Fruit fly (Drosophila melanogaster) whole organism, embryonic: ENCODE data around the gene CG31157.

Experiments used
- Abd-B ChIP-seq: fragments of 200-800 bp; sonication (Bioruptor generic); optimal IDR thresholded peaks from 2 replicates; lab custom pipeline; 2018; ENCODE audit warnings: missing biosample characterization, mild to moderate bottlenecking, missing genetic modification characterization, moderate library complexity
- CG11398 ChIP-seq: fragments of 200-800 bp; sonication (Bioruptor generic); optimal IDR thresholded peaks from 2 replicates; lab custom pipeline; 2016; ENCODE audit warnings: missing biosample characterization, missing genetic modification characterization
- CG12391 ChIP-seq: fragments of 200-800 bp; sonication (Bioruptor generic); optimal IDR thresholded peaks from 3 replicates; lab custom pipeline; 2018; ENCODE audit warnings: missing biosample characterization, mild to moderate bottlenecking, missing genetic modification characterization, moderate library complexity
- CG15514 ChIP-seq: fragments of 200-800 bp; sonication (Bioruptor generic); optimal IDR thresholded peaks from 3 replicates; lab custom pipeline; 2017; ENCODE audit warnings: missing biosample characterization, missing genetic modification characterization, mild to moderate bottlenecking, moderate library complexity, missing genetic modification reagents
- CG17361 ChIP-seq: fragments of 200-800 bp; sonication (Bioruptor generic); IDR thresholded peaks from 3 replicates; pipeline ENCODE4 v1.3.6; 2022; ENCODE audit warnings: missing biosample characterization, missing genetic modification characterization
- CG17385 ChIP-seq: fragments of 200-800 bp; sonication (Bioruptor generic); optimal IDR thresholded peaks from 3 replicates; lab custom pipeline; 2018; ENCODE audit warnings: missing biosample characterization, mild to moderate bottlenecking, missing genetic modification characterization
- CG2712 ChIP-seq: fragments of 200-800 bp; optimal IDR thresholded peaks from 3 replicates; lab custom pipeline; 2019; ENCODE audit warnings: missing biosample characterization, mild to moderate bottlenecking, missing genetic modification characterization, moderate library complexity
- CG31224 ChIP-seq: fragments of 200-800 bp; sonication (Bioruptor generic); IDR thresholded peaks from 2 replicates; pipeline ENCODE4 v1.3.6; 2022; ENCODE audit warnings: missing biosample characterization, missing genetic modification characterization
- CG32767 ChIP-seq: fragments of 200-800 bp; sonication (Bioruptor generic); IDR thresholded peaks from 2 replicates; pipeline ENCODE4 v1.3.6; 2022; ENCODE audit warnings: missing biosample characterization, missing genetic modification characterization
- CG4404 ChIP-seq: fragments of 200-800 bp; sonication (Bioruptor generic); IDR thresholded peaks from 2 replicates; pipeline ENCODE4 v1.3.6; 2022; ENCODE audit warnings: missing biosample characterization, missing genetic modification characterization
- CG7928 ChIP-seq: fragments of 200-800 bp; sonication (Bioruptor generic); optimal IDR thresholded peaks from 2 replicates; lab custom pipeline; 2017; ENCODE audit warnings: missing biosample characterization, mild to moderate bottlenecking, missing genetic modification characterization
- CG8281 ChIP-seq: fragments of 200-800 bp; sonication (Bioruptor generic); optimal IDR thresholded peaks from 2 replicates; lab custom pipeline; 2018; ENCODE audit warnings: missing biosample characterization, mild to moderate bottlenecking, missing genetic modification characterization, moderate library complexity
- CG8944 ChIP-seq: fragments of 200-800 bp; sonication (Bioruptor generic); optimal IDR thresholded peaks from 3 replicates; lab custom pipeline; 2016; ENCODE audit warnings: missing biosample characterization, missing genetic modification characterization
- CoRest ChIP-seq: fragments of 200-800 bp; sonication (Bioruptor generic); optimal IDR thresholded peaks from 3 replicates; lab custom pipeline; 2018; ENCODE audit warnings: missing biosample characterization, mild to moderate bottlenecking, missing genetic modification characterization, moderate library complexity
- Dbx ChIP-seq: fragments of 200-800 bp; sonication (Bioruptor generic); IDR thresholded peaks from 3 replicates; pipeline ENCODE4 v1.3.6; 2022; ENCODE audit warnings: missing biosample characterization, missing genetic modification characterization
- Deaf1 ChIP-seq: fragments of 200-800 bp; optimal IDR thresholded peaks from 3 replicates; lab custom pipeline; 2019; ENCODE audit warnings: missing biosample characterization, mild to moderate bottlenecking, missing genetic modification characterization, moderate library complexity
- Fer3 ChIP-seq: fragments of 200-800 bp; sonication (Bioruptor generic); optimal IDR thresholded peaks from 2 replicates; lab custom pipeline; 2018; ENCODE audit warnings: missing biosample characterization, mild to moderate bottlenecking, missing genetic modification characterization, moderate library complexity
- Hand ChIP-seq: fragments of 200-800 bp; sonication (Bioruptor generic); optimal IDR thresholded peaks from 2 replicates; lab custom pipeline; 2017; ENCODE audit warnings: mild to moderate bottlenecking, missing biosample characterization, missing genetic modification reagents, missing genetic modification characterization
- Hmr ChIP-seq: fragments of 200-800 bp; sonication (Bioruptor generic); optimal IDR thresholded peaks from 3 replicates; lab custom pipeline; 2017; ENCODE audit warnings: mild to moderate bottlenecking, missing biosample characterization, missing genetic modification reagents, missing genetic modification characterization
- Hr39 ChIP-seq: fragments of >200 bp; optimal IDR thresholded peaks from 2 replicates; lab custom pipeline; 2017
- Kr ChIP-seq: fragments of 200-800 bp; sonication (Bioruptor generic); optimal IDR thresholded peaks from 2 replicates; lab custom pipeline; 2017; ENCODE audit warnings: missing biosample characterization, mild to moderate bottlenecking, missing genetic modification characterization
- MBD-R2 ChIP-seq: fragments of 200-800 bp; sonication (Bioruptor generic); IDR thresholded peaks from 2 replicates; pipeline ENCODE4 v1.3.6; 2022; ENCODE audit warnings: missing biosample characterization, missing genetic modification characterization
- MESR4 ChIP-seq: fragments of 200-800 bp; sonication (Bioruptor generic); optimal IDR thresholded peaks from 2 replicates; lab custom pipeline; 2018; ENCODE audit warnings: missing biosample characterization, mild to moderate bottlenecking, missing genetic modification characterization, moderate library complexity
- Pdp1 ChIP-seq, 2 experiments: fragments of 200-800 bp; sonication (Bioruptor generic); optimal IDR thresholded peaks; 3 replicates each; lab custom pipeline; 2016; ENCODE audit warnings: missing biosample characterization in 2 of 2, missing genetic modification characterization in 2 of 2, mild to moderate bottlenecking in 1 of 2, moderate library complexity in 1 of 2
- Sox102F ChIP-seq: fragments of 200-800 bp; sonication (Bioruptor generic); optimal IDR thresholded peaks from 2 replicates; lab custom pipeline; 2018; ENCODE audit warnings: missing biosample characterization, mild to moderate bottlenecking, missing genetic modification characterization, moderate library complexity
- Sry-β ChIP-seq: fragments of 200-800 bp; sonication (Bioruptor generic); optimal IDR thresholded peaks from 2 replicates; lab custom pipeline; 2018; ENCODE audit warnings: missing biosample characterization, mild to moderate bottlenecking, missing genetic modification characterization, moderate library complexity
- TFAM ChIP-seq: fragments of 200-800 bp; sonication (Bioruptor generic); optimal IDR thresholded peaks from 2 replicates; lab custom pipeline; 2017; ENCODE audit warnings: missing biosample characterization, missing genetic modification characterization, inconsistent platforms
- al ChIP-seq: fragments of 200-800 bp; sonication (Bioruptor generic); IDR thresholded peaks from 2 replicates; pipeline ENCODE4 v1.3.6; 2022; ENCODE audit warnings: missing biosample characterization, missing genetic modification characterization
- cas ChIP-seq: fragments of 200-800 bp; sonication (Bioruptor generic); IDR thresholded peaks from 2 replicates; pipeline ENCODE4 v1.3.6; 2022; ENCODE audit warnings: missing biosample characterization, missing genetic modification characterization
- ci ChIP-seq: fragments of 200-800 bp; sonication (Bioruptor generic); IDR thresholded peaks from 3 replicates; pipeline ENCODE4 v1.3.6; 2022; ENCODE audit warnings: missing biosample characterization, missing genetic modification characterization
- grau ChIP-seq: fragments of 200-800 bp; optimal IDR thresholded peaks from 3 replicates; lab custom pipeline; 2019; ENCODE audit warnings: missing biosample characterization, mild to moderate bottlenecking, missing genetic modification characterization, moderate library complexity
- insv ChIP-seq, 2 experiments: fragments of 200-800 bp; sonication (Bioruptor generic); optimal IDR thresholded peaks; 3 replicates each; lab custom pipeline; 2016 to 2018; ENCODE audit warnings: missing biosample characterization in 2 of 2, missing genetic modification characterization in 2 of 2
- lola ChIP-seq, 3 experiments: fragments of >200 bp in 2 of 3; fragments of 200-800 bp in 1 of 3; sonication (Bioruptor generic) in 1 of 3; optimal IDR thresholded peaks; 2 replicates each; lab custom pipeline; 2017 to 2019; ENCODE audit warnings: missing biosample characterization in 3 of 3, missing genetic modification characterization in 3 of 3, mild to moderate bottlenecking in 1 of 3, moderate library complexity in 1 of 3
- lov ChIP-seq, 2 experiments: fragments of 200-800 bp in 1 of 2; fragments of >200 bp in 1 of 2; sonication (Bioruptor generic) in 1 of 2; IDR thresholded peaks in 1 of 2; optimal IDR thresholded peaks in 1 of 2; 2 replicates in 1 of 2; 3 replicates in 1 of 2; pipeline versions ENCODE4 v1.3.6 to Lab custom; 2017 to 2022; ENCODE audit warnings: missing biosample characterization in 1 of 2, missing genetic modification characterization in 1 of 2
- luna ChIP-seq: fragments of 200-800 bp; sonication (Bioruptor generic); optimal IDR thresholded peaks from 2 replicates; lab custom pipeline; 2016; ENCODE audit warnings: missing biosample characterization, missing genetic modification characterization
- odd ChIP-seq: fragments of 200-800 bp; sonication (Bioruptor generic); optimal IDR thresholded peaks from 2 replicates; lab custom pipeline; 2017; ENCODE audit warnings: missing biosample characterization, mild to moderate bottlenecking, missing genetic modification characterization
- onecut ChIP-seq: fragments of 200-800 bp; sonication (Bioruptor generic); IDR thresholded peaks from 2 replicates; pipeline ENCODE4 v1.3.6; 2022; ENCODE audit warnings: missing biosample characterization, missing genetic modification characterization
- org-1 ChIP-seq: fragments of 200-800 bp; sonication (Bioruptor generic); optimal IDR thresholded peaks from 2 replicates; lab custom pipeline; 2017; ENCODE audit warnings: missing biosample characterization, missing genetic modification characterization
- pzg ChIP-seq: fragments of 200-800 bp; sonication (Bioruptor generic); optimal IDR thresholded peaks from 3 replicates; lab custom pipeline; 2018; ENCODE audit warnings: missing biosample characterization, mild to moderate bottlenecking, missing genetic modification characterization, moderate library complexity
- rib ChIP-seq: fragments of 200-800 bp; sonication (Bioruptor generic); IDR thresholded peaks from 2 replicates; pipeline ENCODE4 v1.3.6; 2022; ENCODE audit warnings: missing biosample characterization, missing genetic modification characterization
- row ChIP-seq: fragments of 200-800 bp; sonication (Bioruptor generic); IDR thresholded peaks from 3 replicates; pipeline ENCODE4 v1.3.6; 2022; ENCODE audit warnings: missing biosample characterization, missing genetic modification characterization
- slou ChIP-seq: fragments of 200-800 bp; sonication (Bioruptor generic); optimal IDR thresholded peaks from 3 replicates; lab custom pipeline; 2016; ENCODE audit warnings: missing biosample characterization, missing genetic modification characterization
- tll ChIP-seq, 2 experiments: fragments of 200-800 bp in 1 of 2; fragments of >200 bp in 1 of 2; sonication (Bioruptor generic) in 1 of 2; optimal IDR thresholded peaks; 2 replicates each; lab custom pipeline; 2017 to 2019; ENCODE audit warnings: missing biosample characterization in 2 of 2, missing genetic modification characterization in 2 of 2, mild to moderate bottlenecking in 1 of 2, moderate library complexity in 1 of 2
- unc-4 ChIP-seq: fragments of 200-800 bp; sonication (Bioruptor generic); IDR thresholded peaks from 2 replicates; pipeline ENCODE4 v1.3.6; 2022; ENCODE audit warnings: missing biosample characterization, missing genetic modification characterization; ENCODE audit not compliant: partially characterized antibody
- vvl ChIP-seq: fragments of 200-800 bp; sonication (Bioruptor generic); IDR thresholded peaks from 2 replicates; pipeline ENCODE4 v1.3.6; 2022; ENCODE audit warnings: missing biosample characterization, missing genetic modification characterization
- zen ChIP-seq: fragments of 200-800 bp; sonication (Bioruptor generic); optimal IDR thresholded peaks from 3 replicates; lab custom pipeline; 2018; ENCODE audit warnings: missing biosample characterization, mild to moderate bottlenecking, missing genetic modification characterization, moderate library complexity

Gene CG31157

DNA sequence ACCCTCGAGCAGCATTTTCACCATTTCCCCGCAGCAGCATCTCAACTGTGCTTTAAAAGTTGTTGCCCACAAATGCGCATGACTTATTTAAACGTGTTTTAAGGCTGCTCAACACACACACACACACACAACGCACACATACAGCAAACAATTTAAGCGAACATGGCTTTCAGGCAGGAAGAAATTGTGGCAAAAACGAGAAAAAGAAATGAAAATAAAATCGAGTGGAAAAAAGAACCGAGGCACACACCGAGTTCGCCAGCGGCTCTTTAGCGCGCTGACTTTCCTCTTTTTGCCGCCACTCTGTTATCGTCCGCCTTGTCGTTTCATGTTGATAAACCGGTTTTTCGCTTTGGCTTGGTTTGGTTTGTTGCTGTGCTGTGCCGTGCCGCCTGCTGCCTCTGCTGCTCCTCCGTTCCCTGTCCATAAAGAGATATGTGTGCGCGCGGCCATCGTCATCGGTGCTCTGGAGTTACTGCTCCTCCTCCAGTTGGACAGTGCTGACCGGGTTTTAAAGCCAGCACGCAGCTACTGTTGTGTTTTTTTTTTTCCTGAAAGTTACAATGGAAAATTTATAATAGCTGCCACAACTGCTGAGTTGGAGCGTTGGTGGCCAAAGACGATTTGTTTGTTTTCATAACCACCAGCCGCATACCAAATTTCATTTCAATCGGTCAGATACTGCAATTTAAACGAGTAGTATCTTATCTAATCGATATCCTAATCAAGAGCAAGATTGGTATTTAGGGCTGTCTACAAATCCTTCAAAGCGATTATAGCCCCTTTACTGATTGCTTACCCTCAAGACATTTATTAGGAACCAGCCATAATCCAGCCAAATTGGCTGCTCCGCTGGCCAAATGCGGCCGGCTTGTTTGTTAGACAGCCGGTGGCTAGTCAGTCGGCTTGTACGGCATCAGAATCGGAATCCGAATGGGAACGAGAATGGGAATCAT is 31.4 kb upstream of the CG31157 start (continued):
- TF ChIP-seq slou (GFP tag; lab: Kevin White, UChicago): no peak
- TF ChIP-seq MBD-R2: no peak
- TF ChIP-seq CG32767 (GFP tag; lab: Robert Waterston, UW): 0 out of 2 replicates have a peak, but pooled peaks have one; percentile 14
- TF ChIP-seq Abd-B (GFP tag; lab: Kevin White, UChicago): no peak
- TF ChIP-seq Dbx: peak; percentile 29; the same call in 1 of the 3 replicates
- peak; percentile 43 for TF ChIP-seq Deaf1
- TF ChIP-seq TFAM (GFP tag; lab: Kevin White, UChicago): no peak
- no peak for TF ChIP-seq Sox102F
- peak in 1 of 2 experiments; percentile 43 for TF ChIP-seq insv (GFP tag; optimal IDR thresholded peaks at IDR 0.05; lab: Kevin White, UChicago)
- peak; percentile 10 for TF ChIP-seq CG11398 (GFP tag; lab: Kevin White, UChicago)
- TF ChIP-seq CG12391 (tag; lab: Kevin White, UChicago): no peak
- TF ChIP-seq unc-4 (GFP tag; lab: Robert Waterston, UW): no peak
- no peak for TF ChIP-seq Hr39 (lab: Kevin White, UChicago)
- TF ChIP-seq Hmr (GFP tag; lab: Kevin White, UChicago): peak; percentile 40
- TF ChIP-seq odd (GFP tag; lab: Kevin White, UChicago): no peak
- peak; percentile 1 for TF ChIP-seq CG17385 (GFP tag; lab: Kevin White, UChicago)
- TF ChIP-seq lov (optimal IDR thresholded peaks at IDR 0.05; lab: Kevin White, UChicago): no peak
- 0 out of 3 replicates have a peak, but pooled peaks have one; percentile 6 for TF ChIP-seq lov (GFP tag; IDR thresholded peaks at IDR 0.05; lab: Robert Waterston, UW)
- no peak for TF ChIP-seq tll (GFP tag; optimal IDR thresholded peaks at IDR 0.05; lab: Kevin White, UChicago)
- TF ChIP-seq CG4404 (GFP tag; lab: Robert Waterston, UW): no peak
- TF ChIP-seq zen: no peak
- no peak for TF ChIP-seq lola (GFP tag; optimal IDR thresholded peaks at IDR 0.05; lab: Kevin White, UChicago)
- peak; percentile 31 for TF ChIP-seq CG15514 (GFP tag; lab: Kevin White, UChicago)
- TF ChIP-seq luna (GFP tag; lab: Kevin White, UChicago): no peak
- TF ChIP-seq Kr (GFP tag; lab: Kevin White, UChicago): no peak
- TF ChIP-seq CG8944 (GFP tag; lab: Kevin White, UChicago): no peak
- TF ChIP-seq MESR4 (GFP tag; lab: Kevin White, UChicago): no peak
- 0 out of 2 replicates have a peak, but pooled peaks have one; percentile 4 for TF ChIP-seq onecut (GFP tag; lab: Robert Waterston, UW)
- no peak for TF ChIP-seq CG8281 (tag; lab: Kevin White, UChicago)
- TF ChIP-seq Sry-β (GFP tag; lab: Kevin White, UChicago): peak; percentile 91
- TF ChIP-seq CG2712 (tag; lab: Kevin White, UChicago): peak; percentile 18
- no peak for TF ChIP-seq vvl (GFP tag; lab: Robert Waterston, UW)
- TF ChIP-seq CG7928 (GFP tag; lab: Kevin White, UChicago): no peak
- peak; percentile 18 for TF ChIP-seq CoRest (tag; lab: Kevin White, UChicago)
- peak; percentile 5 for TF ChIP-seq grau (tag; lab: Kevin White, UChicago)
- peak; percentile 34; the same call in 1 of the 2 replicates for TF ChIP-seq rib (GFP tag; lab: Robert Waterston, UW)
- no peak for TF ChIP-seq org-1 (GFP tag; lab: Kevin White, UChicago)
- TF ChIP-seq Fer3: no peak
- 0 out of 3 replicates have a peak, but pooled peaks have one; percentile 16 for TF ChIP-seq ci (GFP tag; lab: Robert Waterston, UW)
- no peak for TF ChIP-seq pzg
- TF ChIP-seq cas: no peak
- TF ChIP-seq al (GFP tag; lab: Robert Waterston, UW): no peak
- TF ChIP-seq Pdp1 (GFP tag; optimal IDR thresholded peaks at IDR 0.05; lab: Kevin White, UChicago): peak; percentile 16 to 46
- TF ChIP-seq CG17361 (GFP tag; lab: Robert Waterston, UW): 0 out of 3 replicates have a peak, but pooled peaks have one; percentile 12
- no peak for TF ChIP-seq Hand (GFP tag; lab: Kevin White, UChicago)
- peak; percentile 73 for TF ChIP-seq row (GFP tag; lab: Robert Waterston, UW)
- TF ChIP-seq CG31224: peak; percentile 59
